Worm (Caenorhabditis elegans) whole organism, young adult: ENCODE measurements around the gene C28D4.5.
A peak's percentile ranks its signal among the peaks of the same experiment; 100 is the strongest.

Source experiments
- B0261.1 ChIP-seq: sonication (generic microtip); optimal IDR thresholded peaks from 2 replicates; lab custom pipeline; 2016; ENCODE audit warnings: mild to moderate bottlenecking, missing genetic modification characterization, moderate library complexity, missing compliant biosample characterization
- D2030.7 ChIP-seq: fragments of 200-800 bp; sonication (Bioruptor generic); IDR thresholded peaks from 2 replicates; pipeline ENCODE4 v1.3.6; 2022; ENCODE audit warnings: missing genetic modification reagents, missing genetic modification characterization, missing compliant biosample characterization
- K11D2.4 ChIP-seq: fragments of 200-800 bp; sonication (Bioruptor generic); IDR thresholded peaks from 2 replicates; pipeline ENCODE4 v1.3.6; 2022; ENCODE audit warnings: missing genetic modification reagents, missing genetic modification characterization, missing compliant biosample characterization
- Y53F4B.3 ChIP-seq: fragments of 200-800 bp; sonication (Bioruptor generic); IDR thresholded peaks from 2 replicates; pipeline ENCODE4 v1.3.6; 2022; ENCODE audit warnings: missing genetic modification reagents, missing genetic modification characterization, missing compliant biosample characterization
- Y56A3A.18 ChIP-seq: fragments of 200-800 bp; sonication (Bioruptor generic); IDR thresholded peaks from 2 replicates; pipeline ENCODE4 v1.3.6; 2022; ENCODE audit warnings: missing genetic modification reagents, missing genetic modification characterization, missing compliant biosample characterization
- Y67H2A.10 ChIP-seq: fragments of 200-800 bp; sonication (Bioruptor generic); conservative IDR thresholded peaks from 2 replicates; pipeline ENCODE4 v1.3.6; 2022; ENCODE audit warnings: missing genetic modification reagents, missing genetic modification characterization, missing compliant biosample characterization
- ZK185.1 ChIP-seq: sonication (generic microtip); optimal IDR thresholded peaks from 2 replicates; lab custom pipeline; 2016; ENCODE audit warnings: mild to moderate bottlenecking, missing genetic modification characterization, missing compliant biosample characterization; ENCODE audit not compliant: poor library complexity, severe bottlenecking
- ama-1 ChIP-seq, 3 experiments: fragments of 150-350 bp in 1 of 3; sonication (generic microtip) in 2 of 3; optimal IDR thresholded peaks; 2 replicates each; lab custom pipeline; 2014 to 2018; ENCODE audit warnings: missing biosample characterization in 2 of 3, missing genetic modification characterization in 2 of 3, missing genetic modification reagents in 2 of 3
- aptf-2 ChIP-seq: fragments of 200-800 bp; sonication (Bioruptor generic); conservative IDR thresholded peaks from 2 replicates; pipeline ENCODE4 v1.3.6; 2022; ENCODE audit warnings: missing genetic modification reagents, missing genetic modification characterization, missing compliant biosample characterization
- aptf-3 ChIP-seq: fragments of 200-800 bp; sonication (Bioruptor generic); IDR thresholded peaks from 2 replicates; pipeline ENCODE4 v1.3.6; 2022; ENCODE audit warnings: missing genetic modification characterization, missing compliant biosample characterization
- atf-7 ChIP-seq: sonication (generic microtip); optimal IDR thresholded peaks from 2 replicates; lab custom pipeline; 2017; ENCODE audit warnings: mild to moderate bottlenecking, missing genetic modification characterization, missing compliant biosample characterization
- athp-1 ChIP-seq: sonication (generic microtip); optimal IDR thresholded peaks from 2 replicates; lab custom pipeline; 2017; ENCODE audit warnings: mild to moderate bottlenecking, missing genetic modification characterization, missing compliant biosample characterization
- bed-2 ChIP-seq: fragments of 200-800 bp; sonication (Bioruptor generic); IDR thresholded peaks from 2 replicates; pipeline ENCODE4 v1.3.6; 2022; ENCODE audit warnings: missing genetic modification reagents, missing genetic modification characterization, missing compliant biosample characterization
- chd-7 ChIP-seq: sonication (generic microtip); optimal IDR thresholded peaks from 2 replicates; lab custom pipeline; 2016; ENCODE audit warnings: mild to moderate bottlenecking, missing genetic modification characterization, moderate library complexity, missing compliant biosample characterization
- die-1 ChIP-seq: sonication (generic microtip); optimal IDR thresholded peaks from 2 replicates; lab custom pipeline; 2016; ENCODE audit warnings: missing genotype, mild to moderate bottlenecking, missing genetic modification characterization, missing compliant biosample characterization
- dox-1 ChIP-seq: fragments of 200-800 bp; sonication (Bioruptor generic); IDR thresholded peaks from 2 replicates; pipeline ENCODE4 v1.3.6; 2022; ENCODE audit warnings: missing genetic modification reagents, missing genetic modification characterization, missing compliant biosample characterization
- dpff-1 ChIP-seq: sonication (generic microtip); optimal IDR thresholded peaks from 2 replicates; lab custom pipeline; 2017; ENCODE audit warnings: mild to moderate bottlenecking, missing genetic modification characterization, missing compliant biosample characterization
- efl-1 ChIP-seq: fragments of 150-350 bp; optimal IDR thresholded peaks from 2 replicates; lab custom pipeline; 2014; ENCODE audit warnings: missing biosample characterization, missing genetic modification reagents, missing genetic modification characterization
- egl-44 ChIP-seq: fragments of 200-800 bp; sonication (Bioruptor generic); IDR thresholded peaks from 2 replicates; pipeline ENCODE4 v1.3.6; 2022; ENCODE audit warnings: missing genetic modification reagents, missing genetic modification characterization, missing compliant biosample characterization
- egrh-3 ChIP-seq: fragments of 200-800 bp; sonication (Bioruptor generic); IDR thresholded peaks from 2 replicates; pipeline ENCODE4 v1.3.6; 2022; ENCODE audit warnings: missing genetic modification reagents, missing genetic modification characterization, missing compliant biosample characterization
- gei-17 ChIP-seq: fragments of 200-800 bp; sonication (Bioruptor generic); optimal IDR thresholded peaks from 2 replicates; lab custom pipeline; 2018; ENCODE audit warnings: mild to moderate bottlenecking, missing genetic modification characterization, missing compliant biosample characterization
- him-1 ChIP-seq: sonication (generic microtip); optimal IDR thresholded peaks from 2 replicates; lab custom pipeline; 2016; ENCODE audit warnings: missing genotype, missing genetic modification reagents, missing genetic modification characterization, missing compliant biosample characterization
- hmg-1.2 ChIP-seq: fragments of 200-800 bp; sonication (Bioruptor generic); IDR thresholded peaks from 2 replicates; pipeline ENCODE4 v1.3.6; 2022; ENCODE audit warnings: missing genetic modification reagents, missing genetic modification characterization, missing compliant biosample characterization
- hmg-20 ChIP-seq: fragments of 200-800 bp; sonication (Bioruptor generic); IDR thresholded peaks from 2 replicates; pipeline ENCODE4 v1.3.6; 2022; ENCODE audit warnings: missing genetic modification reagents, missing genetic modification characterization, missing compliant biosample characterization
- hsf-1 ChIP-seq: fragments of 200-800 bp; sonication (Bioruptor generic); IDR thresholded peaks from 2 replicates; pipeline ENCODE4 v1.3.6; 2022; ENCODE audit warnings: missing genetic modification reagents, missing genetic modification characterization, missing compliant biosample characterization
- lin-40 ChIP-seq: sonication (generic microtip); optimal IDR thresholded peaks from 2 replicates; lab custom pipeline; 2016; ENCODE audit warnings: missing genetic modification characterization, mild to moderate bottlenecking, missing compliant biosample characterization, missing genotype, missing genetic modification reagents
- lsy-27 ChIP-seq: sonication (generic microtip); optimal IDR thresholded peaks from 2 replicates; lab custom pipeline; 2017; ENCODE audit warnings: missing genetic modification characterization, mild to moderate bottlenecking, missing compliant biosample characterization, antibody characterized with exemption, missing genotype, borderline replicate concordance; ENCODE audit not compliant: insufficient read depth
- madf-6 ChIP-seq: fragments of 200-800 bp; sonication (Bioruptor generic); IDR thresholded peaks from 2 replicates; pipeline ENCODE4 v1.3.6; 2022; ENCODE audit warnings: missing genetic modification reagents, missing genetic modification characterization, missing compliant biosample characterization
- mel-28 ChIP-seq: sonication (generic microtip); optimal IDR thresholded peaks from 2 replicates; lab custom pipeline; 2016; ENCODE audit warnings: borderline replicate concordance, mild to moderate bottlenecking, missing genetic modification characterization, missing compliant biosample characterization
- mxl-1 ChIP-seq: sonication (generic microtip); optimal IDR thresholded peaks from 2 replicates; lab custom pipeline; 2016; ENCODE audit warnings: missing genetic modification characterization, missing compliant biosample characterization
- nfya-1 ChIP-seq: sonication (generic microtip); optimal IDR thresholded peaks from 2 replicates; lab custom pipeline; 2017; ENCODE audit warnings: antibody characterized with exemption, missing compliant biosample characterization, missing genetic modification characterization, borderline replicate concordance; ENCODE audit not compliant: insufficient read depth
- nfya-2 ChIP-seq: fragments of 200-800 bp; sonication (Bioruptor generic); IDR thresholded peaks from 2 replicates; pipeline ENCODE4 v1.3.6; 2022; ENCODE audit warnings: missing genetic modification reagents, missing genetic modification characterization, missing compliant biosample characterization
- nhr-120 ChIP-seq: fragments of 200-800 bp; sonication (Bioruptor generic); IDR thresholded peaks from 2 replicates; pipeline ENCODE4 v1.3.6; 2022; ENCODE audit warnings: missing genetic modification characterization, missing compliant biosample characterization
- nhr-80 ChIP-seq: sonication (generic microtip); optimal IDR thresholded peaks from 2 replicates; lab custom pipeline; 2016; ENCODE audit warnings: missing genetic modification characterization, missing compliant biosample characterization
- pha-4 ChIP-seq: fragments of 150-350 bp; sonication (generic microtip); optimal IDR thresholded peaks from 2 replicates; lab custom pipeline; 2014; ENCODE audit warnings: missing biosample characterization, missing genetic modification reagents, missing genetic modification characterization
- rec-8 ChIP-seq, 2 experiments: sonication (generic microtip); optimal IDR thresholded peaks; 2 replicates each; lab custom pipeline; 2016; ENCODE audit warnings: mild to moderate bottlenecking in 2 of 2, missing genetic modification characterization in 2 of 2, missing genetic modification reagents in 2 of 2, missing genotype in 2 of 2, missing biosample characterization in 1 of 2, missing compliant biosample characterization in 1 of 2, moderate library complexity in 1 of 2
- sea-2 ChIP-seq: fragments of 200-800 bp; sonication (Bioruptor generic); IDR thresholded peaks from 2 replicates; pipeline ENCODE4 v1.3.6; 2022; ENCODE audit warnings: missing genetic modification characterization, missing compliant biosample characterization
- snpc-1.3 ChIP-seq: sonication (generic microtip); optimal IDR thresholded peaks from 2 replicates; lab custom pipeline; 2017; ENCODE audit warnings: missing genetic modification characterization, mild to moderate bottlenecking, missing compliant biosample characterization, antibody characterized with exemption, moderate library complexity, missing genotype, missing genetic modification reagents; ENCODE audit not compliant: insufficient read depth
- snpc-4 ChIP-seq, 5 experiments: fragments of 150-350 bp in 1 of 5; sonication (generic microtip) in 4 of 5; optimal IDR thresholded peaks; 2 replicates each; lab custom pipeline; 2014 to 2018; ENCODE audit warnings: missing genetic modification characterization in 5 of 5, missing biosample characterization in 3 of 5, antibody characterized with exemption in 2 of 5, mild to moderate bottlenecking in 2 of 5, missing compliant biosample characterization in 2 of 5, missing genotype in 2 of 5, moderate library complexity in 2 of 5, missing genetic modification reagents in 1 of 5
- sptf-2 ChIP-seq: fragments of 200-800 bp; sonication (Bioruptor generic); optimal IDR thresholded peaks from 2 replicates; lab custom pipeline; 2018; ENCODE audit warnings: mild to moderate bottlenecking, missing genetic modification characterization, missing compliant biosample characterization
- tbp1 ChIP-seq: fragments of 200-800 bp; sonication (Bioruptor generic); optimal IDR thresholded peaks from 2 replicates; lab custom pipeline; 2018; ENCODE audit warnings: mild to moderate bottlenecking, missing genetic modification characterization, missing compliant biosample characterization
- ztf-22 ChIP-seq: fragments of 200-800 bp; sonication (Bioruptor generic); optimal IDR thresholded peaks from 2 replicates; lab custom pipeline; 2018; ENCODE audit warnings: mild to moderate bottlenecking, missing genetic modification characterization, moderate library complexity, missing compliant biosample characterization

The C28D4.5 gene

ce11 chrIV:9757425-9757740 is 10.7 kb upstream of the C28D4.5 start, which contains the start of gene nhr-97:
Gene nhr-97 (plus strand): TSS chrIV:9757641.
- TF ChIP-seq pha-4 (tag; lab: Kevin White, UChicago), result no peak
- no peak for TF ChIP-seq dox-1 (GFP tag; lab: Robert Waterston, UW)
- TF ChIP-seq aptf-3 (GFP tag; lab: Robert Waterston, UW), result no peak
- TF ChIP-seq nhr-120, result no peak
- TF ChIP-seq Y53F4B.3 (GFP tag; lab: Robert Waterston, UW), result no peak
- no peak for TF ChIP-seq D2030.7 (GFP tag; lab: Robert Waterston, UW)
- no peak for TF ChIP-seq hsf-1 (GFP tag; lab: Robert Waterston, UW)
- no peak for TF ChIP-seq Y56A3A.18
- TF ChIP-seq nfya-2 (GFP tag; lab: Robert Waterston, UW), result no peak

ce11 chrIV:9756647-9757424 is 10.2 kb upstream of the C28D4.5 start:
- TF ChIP-seq snpc-4 (GFP tag; optimal IDR thresholded peaks at IDR 0.05; lab: Kevin White, UChicago) (no peak), snpc-4 (tag; optimal IDR thresholded peaks at IDR 0.05; lab: Kevin White, UChicago) (peak in 1 of 4 experiments; percentile 13), nhr-80 (tag; lab: Kevin White, UChicago) (peak; percentile 81), hmg-1.2 (peak; percentile 67; the same call in 1 of the 2 replicates), mxl-1 (tag; lab: Kevin White, UChicago) (no peak)
- TF ChIP-seq, all 124 proteins: peak for 3

ce11 chrIV:9755713-9756112 is 9.1 kb upstream of the C28D4.5 start:
- TF ChIP-seq lsy-27 (no peak), nfya-1 (no peak), lin-40 (tag; lab: Kevin White, UChicago) (no peak), madf-6 (GFP tag; lab: Robert Waterston, UW) (no peak), snpc-4 (GFP tag; optimal IDR thresholded peaks at IDR 0.05; lab: Kevin White, UChicago) (no peak), snpc-4 (tag; optimal IDR thresholded peaks at IDR 0.05; lab: Kevin White, UChicago) (no peak), efl-1 (no peak), mel-28 (tag; lab: Kevin White, UChicago) (no peak), atf-7 (tag; lab: Kevin White, UChicago) (no peak), bed-2 (GFP tag; lab: Robert Waterston, UW) (no peak), Y53F4B.3 (GFP tag; lab: Robert Waterston, UW) (no peak), K11D2.4 (GFP tag; lab: Robert Waterston, UW) (no peak), egrh-3 (GFP tag; lab: Robert Waterston, UW) (no peak), tbp1 (GFP tag; lab: Kevin White, UChicago) (no peak), gei-17 (GFP tag; lab: Kevin White, UChicago) (no peak), rec-8 (tag; optimal IDR thresholded peaks at IDR 0.05; lab: Kevin White, UChicago) (no peak), ZK185.1 (tag; lab: Kevin White, UChicago) (no peak), sea-2 (GFP tag; lab: Robert Waterston, UW) (no peak), egl-44 (no peak), him-1 (tag; lab: Kevin White, UChicago) (no peak)

ce11 chrIV:9748342-9748741 is 1.7 kb upstream of the C28D4.5 start, which contains the start of gene C28D4.8:
Gene C28D4.8 (minus strand): TSS chrIV:9748442.
- no peak for TF ChIP-seq hmg-20
- TF ChIP-seq die-1 (tag; lab: Kevin White, UChicago), result no peak
- TF ChIP-seq ztf-22 (GFP tag; lab: Kevin White, UChicago), result no peak
- no peak for TF ChIP-seq snpc-1.3 (tag; lab: Kevin White, UChicago)
- no peak for TF ChIP-seq Y67H2A.10 (GFP tag; lab: Robert Waterston, UW)
- no peak for TF ChIP-seq dpff-1 (tag; lab: Kevin White, UChicago)
- no peak for TF ChIP-seq rec-8 (tag; optimal IDR thresholded peaks at IDR 0.05; lab: Kevin White, UChicago)
- TF ChIP-seq B0261.1 (tag; lab: Kevin White, UChicago), result no peak
- no peak for TF ChIP-seq chd-7 (tag; lab: Kevin White, UChicago)
- TF ChIP-seq ZK185.1 (tag; lab: Kevin White, UChicago), result no peak
- TF ChIP-seq athp-1 (tag; lab: Kevin White, UChicago), result no peak
- no peak for TF ChIP-seq sptf-2 (GFP tag; lab: Kevin White, UChicago)
- no peak for TF ChIP-seq aptf-2 (GFP tag; lab: Robert Waterston, UW)
- TF ChIP-seq ama-1 (optimal IDR thresholded peaks at IDR 0.05; lab: Kevin White, UChicago), result no peak
- no peak for TF ChIP-seq ama-1 (GFP tag; optimal IDR thresholded peaks at IDR 0.05; lab: Kevin White, UChicago)
